Fruit fly (Drosophila melanogaster) whole organism, embryonic: ENCODE data around the gene CG10345.

Experiments used
- CG10267 ChIP-seq: fragments of 200-800 bp; sonication (Bioruptor generic); optimal IDR thresholded peaks from 2 replicates; lab custom pipeline; 2018; ENCODE audit warnings: missing biosample characterization, mild to moderate bottlenecking, missing genetic modification characterization, moderate library complexity
- CG10979 ChIP-seq: fragments of 200-800 bp; sonication (Bioruptor generic); optimal IDR thresholded peaks from 2 replicates; lab custom pipeline; 2018; ENCODE audit warnings: missing biosample characterization, mild to moderate bottlenecking, missing genetic modification characterization, moderate library complexity
- CG12104 ChIP-seq: fragments of 200-800 bp; sonication (Bioruptor generic); optimal IDR thresholded peaks from 3 replicates; lab custom pipeline; 2016; ENCODE audit warnings: missing biosample characterization, missing genetic modification characterization
- CG13775 ChIP-seq: fragments of 200-800 bp; sonication (Bioruptor generic); optimal IDR thresholded peaks from 3 replicates; lab custom pipeline; 2017; ENCODE audit warnings: missing biosample characterization, mild to moderate bottlenecking, missing genetic modification characterization
- CG14441 ChIP-seq: fragments of 200-800 bp; sonication (Bioruptor generic); IDR thresholded peaks from 2 replicates; pipeline ENCODE4 v1.3.6; 2022; ENCODE audit warnings: missing biosample characterization, missing genetic modification characterization
- CG14860 ChIP-seq: fragments of 200-800 bp; sonication (Bioruptor generic); IDR thresholded peaks from 3 replicates; pipeline ENCODE4 v1.3.6; 2022; ENCODE audit warnings: missing biosample characterization, missing genetic modification characterization; ENCODE audit not compliant: partially characterized antibody
- CG15601 ChIP-seq: fragments of 200-800 bp; sonication (Bioruptor generic); optimal IDR thresholded peaks from 3 replicates; lab custom pipeline; 2019; ENCODE audit warnings: missing biosample characterization, mild to moderate bottlenecking, missing genetic modification characterization, moderate library complexity
- CG16779 ChIP-seq: fragments of 200-800 bp; sonication (Bioruptor generic); IDR thresholded peaks from 2 replicates; pipeline ENCODE4 v1.3.6; 2022; ENCODE audit warnings: missing biosample characterization, missing genetic modification characterization
- CG17186 ChIP-seq: fragments of 200-800 bp; sonication (Bioruptor generic); optimal IDR thresholded peaks from 3 replicates; lab custom pipeline; 2017; ENCODE audit warnings: missing biosample characterization, missing genetic modification reagents, missing genetic modification characterization
- CG17568 ChIP-seq: fragments of 200-800 bp; sonication (Bioruptor generic); optimal IDR thresholded peaks from 2 replicates; lab custom pipeline; 2018; ENCODE audit warnings: missing biosample characterization, mild to moderate bottlenecking, missing genetic modification characterization, moderate library complexity
- CG2199 ChIP-seq: fragments of 200-800 bp; sonication (Bioruptor generic); IDR thresholded peaks from 3 replicates; pipeline ENCODE4 v1.3.6; 2022; ENCODE audit warnings: missing biosample characterization, missing genetic modification characterization
- CG2712 ChIP-seq: fragments of 200-800 bp; optimal IDR thresholded peaks from 3 replicates; lab custom pipeline; 2019; ENCODE audit warnings: missing biosample characterization, mild to moderate bottlenecking, missing genetic modification characterization, moderate library complexity
- CG2875 ChIP-seq: fragments of 200-800 bp; sonication (Bioruptor generic); optimal IDR thresholded peaks from 2 replicates; lab custom pipeline; 2017; ENCODE audit warnings: missing biosample characterization, mild to moderate bottlenecking, missing genetic modification characterization, missing genetic modification reagents
- CG2889 ChIP-seq: fragments of 200-800 bp; sonication (Bioruptor generic); IDR thresholded peaks from 3 replicates; pipeline ENCODE4 v1.3.6; 2022; ENCODE audit warnings: missing biosample characterization, missing genetic modification characterization
- CG30431 ChIP-seq: fragments of 200-800 bp; sonication (Bioruptor generic); optimal IDR thresholded peaks from 2 replicates; lab custom pipeline; 2017; ENCODE audit warnings: missing biosample characterization, missing genetic modification characterization
- CG4820 ChIP-seq: fragments of 200-800 bp; sonication (Bioruptor generic); optimal IDR thresholded peaks from 3 replicates; lab custom pipeline; 2016; ENCODE audit warnings: missing biosample characterization, missing genetic modification characterization
- CG5953 ChIP-seq: fragments of 200-800 bp; sonication (Bioruptor generic); IDR thresholded peaks from 2 replicates; pipeline ENCODE4 v1.3.6; 2022; ENCODE audit warnings: missing biosample characterization, missing genetic modification characterization
- CG7556 ChIP-seq: fragments of 200-800 bp; sonication (Bioruptor generic); optimal IDR thresholded peaks from 2 replicates; lab custom pipeline; 2017; ENCODE audit warnings: missing biosample characterization, mild to moderate bottlenecking, missing genetic modification characterization
- CG7963 ChIP-seq: fragments of 200-800 bp; sonication (Bioruptor generic); IDR thresholded peaks from 3 replicates; pipeline ENCODE4 v1.3.6; 2022; ENCODE audit warnings: missing biosample characterization, missing genetic modification characterization; ENCODE audit not compliant: partially characterized antibody
- D ChIP-seq, 2 experiments: fragments of 200-800 bp in 1 of 2; fragments of >200 bp in 1 of 2; sonication (Bioruptor generic) in 1 of 2; optimal IDR thresholded peaks; 2 replicates in 1 of 2; 3 replicates in 1 of 2; lab custom pipeline; 2017; ENCODE audit warnings: mild to moderate bottlenecking in 1 of 2, missing biosample characterization in 1 of 2, missing genetic modification characterization in 1 of 2, missing genetic modification reagents in 1 of 2
- D19B ChIP-seq: fragments of 200-800 bp; sonication (Bioruptor generic); optimal IDR thresholded peaks from 2 replicates; lab custom pipeline; 2017; ENCODE audit warnings: missing biosample characterization, mild to moderate bottlenecking, missing genetic modification characterization
- Dref ChIP-seq: fragments of 200-800 bp; sonication (Bioruptor generic); IDR thresholded peaks from 2 replicates; pipeline ENCODE4 v1.3.6; 2022; ENCODE audit warnings: missing biosample characterization, missing genetic modification characterization
- Fer1 ChIP-seq: fragments of 200-800 bp; sonication (Bioruptor generic); optimal IDR thresholded peaks from 2 replicates; lab custom pipeline; 2017; ENCODE audit warnings: missing biosample characterization, mild to moderate bottlenecking, missing genetic modification characterization
- Gsc ChIP-seq: fragments of 200-800 bp; sonication (Bioruptor generic); IDR thresholded peaks from 2 replicates; pipeline ENCODE4 v1.3.6; 2022; ENCODE audit warnings: missing biosample characterization, missing genetic modification characterization
- Hr3 ChIP-seq: fragments of 200-800 bp; sonication (Bioruptor generic); optimal IDR thresholded peaks from 3 replicates; lab custom pipeline; 2016; ENCODE audit warnings: missing biosample characterization, missing genetic modification characterization
- Mes4 ChIP-seq: fragments of 200-800 bp; sonication (Bioruptor generic); optimal IDR thresholded peaks from 2 replicates; lab custom pipeline; 2016; ENCODE audit warnings: missing biosample characterization, missing genetic modification characterization
- NfI ChIP-seq: fragments of 200-800 bp; sonication (Bioruptor generic); optimal IDR thresholded peaks from 3 replicates; lab custom pipeline; 2018; ENCODE audit warnings: missing biosample characterization, mild to moderate bottlenecking, missing genetic modification characterization, moderate library complexity
- Ravus ChIP-seq: fragments of 200-800 bp; sonication (Bioruptor generic); IDR thresholded peaks from 2 replicates; pipeline ENCODE4 v1.3.6; 2022; ENCODE audit warnings: missing biosample characterization, missing genetic modification characterization
- ac ChIP-seq: fragments of 200-800 bp; sonication (Bioruptor generic); optimal IDR thresholded peaks from 3 replicates; lab custom pipeline; 2017; ENCODE audit warnings: missing biosample characterization, mild to moderate bottlenecking, missing genetic modification characterization
- ase ChIP-seq: fragments of 200-800 bp; sonication (Bioruptor generic); IDR thresholded peaks from 3 replicates; pipeline ENCODE4 v1.3.6; 2022; ENCODE audit warnings: missing biosample characterization, missing genetic modification characterization
- az2 ChIP-seq: fragments of 200-800 bp; sonication (Bioruptor generic); optimal IDR thresholded peaks from 3 replicates; lab custom pipeline; 2016; ENCODE audit warnings: missing biosample characterization, missing genetic modification characterization
- bcd ChIP-seq: fragments of 200-800 bp; sonication (Bioruptor generic); optimal IDR thresholded peaks from 2 replicates; lab custom pipeline; 2017; ENCODE audit warnings: missing biosample characterization, mild to moderate bottlenecking, missing genetic modification characterization
- bowl ChIP-seq: fragments of 200-800 bp; sonication (Bioruptor generic); IDR thresholded peaks from 2 replicates; pipeline ENCODE4 v1.3.6; 2022; ENCODE audit warnings: missing biosample characterization, missing genetic modification characterization
- btn ChIP-seq: fragments of 200-800 bp; sonication (Bioruptor generic); optimal IDR thresholded peaks from 2 replicates; lab custom pipeline; 2016; ENCODE audit warnings: missing biosample characterization, missing genetic modification characterization
- chm ChIP-seq: fragments of 200-800 bp; sonication (Bioruptor generic); IDR thresholded peaks from 2 replicates; pipeline ENCODE4 v1.3.6; 2022; ENCODE audit warnings: missing biosample characterization, missing genetic modification characterization
- corto ChIP-seq: fragments of 200-800 bp; sonication (Bioruptor generic); optimal IDR thresholded peaks from 2 replicates; lab custom pipeline; 2016; ENCODE audit warnings: missing biosample characterization, mild to moderate bottlenecking, missing genetic modification characterization, moderate library complexity
- eve ChIP-seq, 2 experiments: fragments of >200 bp; optimal IDR thresholded peaks; 2 replicates each; lab custom pipeline; 2017; ENCODE audit warnings: missing biosample characterization in 2 of 2, missing genetic modification characterization in 2 of 2
- gt ChIP-seq: fragments of 200-800 bp; sonication (Bioruptor generic); IDR thresholded peaks from 2 replicates; pipeline ENCODE4 v1.3.6; 2022; ENCODE audit warnings: missing biosample characterization, missing genetic modification characterization
- h ChIP-seq: fragments of >200 bp; optimal IDR thresholded peaks from 2 replicates; lab custom pipeline; 2017
- ind ChIP-seq: fragments of 200-800 bp; sonication (Bioruptor generic); optimal IDR thresholded peaks from 3 replicates; lab custom pipeline; 2016; ENCODE audit warnings: missing biosample characterization, missing genetic modification characterization
- kah ChIP-seq: fragments of 200-800 bp; sonication (Bioruptor generic); optimal IDR thresholded peaks from 2 replicates; lab custom pipeline; 2018; ENCODE audit warnings: missing biosample characterization, mild to moderate bottlenecking, missing genetic modification characterization
- lmd ChIP-seq: fragments of 200-800 bp; sonication (Bioruptor generic); IDR thresholded peaks from 2 replicates; pipeline ENCODE4 v1.3.6; 2022; ENCODE audit warnings: missing biosample characterization, missing genetic modification characterization
- p53 ChIP-seq: fragments of 200-800 bp; sonication (Bioruptor generic); optimal IDR thresholded peaks from 2 replicates; lab custom pipeline; 2016; ENCODE audit warnings: missing biosample characterization, missing genetic modification characterization
- repo ChIP-seq: fragments of 200-800 bp; sonication (Bioruptor generic); optimal IDR thresholded peaks from 2 replicates; lab custom pipeline; 2016; ENCODE audit warnings: missing biosample characterization, missing genetic modification characterization
- salm ChIP-seq: fragments of 200-800 bp; sonication (Bioruptor generic); optimal IDR thresholded peaks from 2 replicates; lab custom pipeline; 2018; ENCODE audit warnings: missing biosample characterization, mild to moderate bottlenecking, missing genetic modification characterization
- shn ChIP-seq: fragments of 200-800 bp; sonication (Bioruptor generic); optimal IDR thresholded peaks from 3 replicates; lab custom pipeline; 2016; ENCODE audit warnings: missing biosample characterization, missing genetic modification characterization
- ssp ChIP-seq: fragments of 200-800 bp; sonication (Bioruptor generic); IDR thresholded peaks from 2 replicates; pipeline ENCODE4 v1.3.6; 2022; ENCODE audit warnings: missing biosample characterization, missing genetic modification characterization
- stwl ChIP-seq: fragments of 200-800 bp; sonication (Bioruptor generic); optimal IDR thresholded peaks from 3 replicates; lab custom pipeline; 2018; ENCODE audit warnings: missing biosample characterization, mild to moderate bottlenecking, missing genetic modification characterization, moderate library complexity
- trem ChIP-seq: fragments of 200-800 bp; optimal IDR thresholded peaks from 3 replicates; lab custom pipeline; 2019; ENCODE audit warnings: missing biosample characterization, mild to moderate bottlenecking, missing genetic modification characterization, moderate library complexity
- yki ChIP-seq: fragments of >200 bp; optimal IDR thresholded peaks from 3 replicates; lab custom pipeline; 2018

Gene CG10345

dm6 chr3R:16646952-16647715 lies 42.5 kb upstream of the CG10345 start, which contains the start of the genes CG10324 and CCT3 (continued):
- peak; percentile 63 for TF ChIP-seq CG10267 (tag; lab: Kevin White, UChicago)
- TF ChIP-seq kah (GFP tag; lab: Kevin White, UChicago) = peak; percentile 26
- no peak for TF ChIP-seq Mes4 (GFP tag; lab: Kevin White, UChicago)
- TF ChIP-seq CG7963 (GFP tag; lab: Robert Waterston, UW) = peak; percentile 48; the same call in 1 of the 3 replicates
- TF ChIP-seq CG16779 (GFP tag; lab: Robert Waterston, UW) = no peak
- no peak for TF ChIP-seq btn
- TF ChIP-seq CG14441 = peak; percentile 39; the same call in 1 of the 2 replicates
- TF ChIP-seq bowl (GFP tag; lab: Robert Waterston, UW) = no peak
- no peak; the same call in 1 of the 2 replicates for TF ChIP-seq Ravus (GFP tag; lab: Robert Waterston, UW)
- TF ChIP-seq bcd (GFP tag; lab: Kevin White, UChicago) = peak; percentile 62
- TF ChIP-seq CG15601 = peak; percentile 42
- peak; percentile 57 for TF ChIP-seq CG10979 (tag; lab: Kevin White, UChicago)
- peak; percentile 77 for TF ChIP-seq NfI (GFP tag; lab: Kevin White, UChicago)
- TF ChIP-seq CG17186 (GFP tag; lab: Kevin White, UChicago) = no peak
- peak; percentile 68 for TF ChIP-seq CG14860 (GFP tag; lab: Robert Waterston, UW)
- no peak for TF ChIP-seq ac
- TF ChIP-seq corto = no peak
- no peak for TF ChIP-seq h (lab: Kevin White, UChicago)
- peak; percentile 82 for TF ChIP-seq Dref
- TF ChIP-seq az2 (GFP tag; lab: Kevin White, UChicago) = peak; percentile 61
- peak; percentile 81 for TF ChIP-seq CG13775 (GFP tag; lab: Kevin White, UChicago)
- no peak for TF ChIP-seq Gsc (GFP tag; lab: Robert Waterston, UW)
- peak; percentile 66 for TF ChIP-seq CG12104
- no peak for TF ChIP-seq CG2875 (GFP tag; lab: Kevin White, UChicago)
- no peak for TF ChIP-seq p53 (GFP tag; lab: Kevin White, UChicago)
- TF ChIP-seq D19B = peak; percentile 57
- peak; percentile 18 for TF ChIP-seq salm
- no peak for TF ChIP-seq CG30431 (GFP tag; lab: Kevin White, UChicago)
- TF ChIP-seq CG2889 (GFP tag; lab: Robert Waterston, UW) = no peak
- TF ChIP-seq shn = peak; percentile 23
- TF ChIP-seq CG2199 (GFP tag; lab: Robert Waterston, UW) = no peak
- peak; percentile 90 for TF ChIP-seq ssp
- peak; percentile 59 for TF ChIP-seq ind (GFP tag; lab: Kevin White, UChicago)
- TF ChIP-seq chm = peak; percentile 53; the same call in 1 of the 2 replicates
- TF ChIP-seq gt (GFP tag; lab: Robert Waterston, UW) = peak; percentile 27; the same call in 1 of the 2 replicates
- TF ChIP-seq lmd (GFP tag; lab: Robert Waterston, UW) = peak; percentile 55
- peak; percentile 51 for TF ChIP-seq CG4820 (GFP tag; lab: Kevin White, UChicago)
- peak; percentile 53 for TF ChIP-seq Fer1 (GFP tag; lab: Kevin White, UChicago)
- TF ChIP-seq stwl (tag; lab: Kevin White, UChicago) = peak; percentile 34
- peak; percentile 66 for TF ChIP-seq CG7556 (GFP tag; lab: Kevin White, UChicago)
- TF ChIP-seq Hr3 = peak; percentile 62
- no peak for TF ChIP-seq eve (GFP tag; optimal IDR thresholded peaks at IDR 0.05; lab: Kevin White, UChicago)
- no peak for TF ChIP-seq CG5953
- TF ChIP-seq CG2712 (tag; lab: Kevin White, UChicago) = peak; percentile 71
- no peak for TF ChIP-seq CG17568 (GFP tag; lab: Kevin White, UChicago)
- peak; percentile 7 for TF ChIP-seq repo (GFP tag; lab: Kevin White, UChicago)
- peak; percentile 34; the same call in 1 of the 3 replicates for TF ChIP-seq ase (GFP tag; lab: Robert Waterston, UW)
- no peak for TF ChIP-seq D (optimal IDR thresholded peaks at IDR 0.05; lab: Kevin White, UChicago)
- TF ChIP-seq D (GFP tag; optimal IDR thresholded peaks at IDR 0.05; lab: Kevin White, UChicago) = no peak
- no peak for TF ChIP-seq yki (lab: Kevin White, UChicago)
- TF ChIP-seq trem (tag; lab: Kevin White, UChicago) = peak; percentile 46
